Worm (Caenorhabditis elegans) whole organism, L4 larva: ENCODE results near the gene ssq-3.

Source experiments
- F49E8.2 ChIP-seq: sonication (generic microtip); optimal IDR thresholded peaks from 2 replicates; lab custom pipeline; 2016; ENCODE audit warnings: missing compliant biosample characterization, mild to moderate bottlenecking, missing genetic modification characterization, borderline replicate concordance
- R02D3.7 ChIP-seq: fragments of 150-350 bp; sonication (generic microtip); optimal IDR thresholded peaks from 3 replicates; lab custom pipeline; 2014; ENCODE audit warnings: missing biosample characterization, missing genetic modification characterization
- Y48G9A.11 ChIP-seq: fragments of 200-800 bp; sonication (Bioruptor generic); IDR thresholded peaks from 2 replicates; pipeline ENCODE4 v1.3.6; 2022; ENCODE audit warnings: missing genetic modification reagents, missing genetic modification characterization, missing compliant biosample characterization
- Y75B8A.6 ChIP-seq: fragments of 200-800 bp; sonication (Bioruptor generic); IDR thresholded peaks from 2 replicates; pipeline ENCODE4 v1.3.6; 2022; ENCODE audit warnings: missing genetic modification reagents, missing genetic modification characterization, missing compliant biosample characterization
- ZK337.2 ChIP-seq: fragments of 200-800 bp; sonication (Bioruptor generic); IDR thresholded peaks from 2 replicates; pipeline ENCODE4 v1.3.6; 2022; ENCODE audit warnings: missing genetic modification reagents, missing genetic modification characterization, missing compliant biosample characterization
- aha-1 ChIP-seq: fragments of 150-350 bp; peaks from one replicate; lab custom pipeline; 2014; ENCODE audit warnings: missing biosample characterization, missing genetic modification characterization
- ama-1 ChIP-seq: fragments of 150-350 bp; optimal IDR thresholded peaks from 2 replicates; lab custom pipeline; 2014; ENCODE audit warnings: inconsistent platforms, mixed read lengths
- ceh-20 ChIP-seq: fragments of 200-800 bp; sonication (Bioruptor generic); IDR thresholded peaks from 2 replicates; pipeline ENCODE4 v1.3.6; 2022; ENCODE audit warnings: missing genetic modification reagents, missing genetic modification characterization, missing compliant biosample characterization
- ceh-32 ChIP-seq: sonication (generic microtip); optimal IDR thresholded peaks from 2 replicates; lab custom pipeline; 2016; ENCODE audit warnings: mild to moderate bottlenecking, missing genetic modification characterization, missing compliant biosample characterization; ENCODE audit not compliant: poor library complexity
- daf-16 ChIP-seq, 3 experiments: sonication (generic microtip); optimal IDR thresholded peaks; 2 replicates each; lab custom pipeline; 2016 to 2017; ENCODE audit warnings: missing genetic modification characterization in 3 of 3, missing genetic modification reagents in 3 of 3, mild to moderate bottlenecking in 2 of 3, missing compliant biosample characterization in 2 of 3, missing biosample characterization in 1 of 3, moderate library complexity in 1 of 3
- daf-19 ChIP-seq: fragments of 200-800 bp; sonication (Bioruptor generic); conservative IDR thresholded peaks from 2 replicates; pipeline ENCODE4 v1.3.6; 2022; ENCODE audit warnings: missing genetic modification characterization, missing compliant biosample characterization
- daf-8 ChIP-seq: fragments of 200-800 bp; sonication (Bioruptor generic); IDR thresholded peaks from 2 replicates; pipeline ENCODE4 v1.3.6; 2022; ENCODE audit warnings: missing genetic modification characterization, missing compliant biosample characterization
- dmd-6 ChIP-seq: fragments of 200-800 bp; sonication (Bioruptor generic); IDR thresholded peaks from 2 replicates; pipeline ENCODE4 v1.3.6; 2022; ENCODE audit warnings: missing genetic modification reagents, missing genetic modification characterization, missing compliant biosample characterization
- dmd-9 ChIP-seq: fragments of 200-800 bp; sonication (Bioruptor generic); IDR thresholded peaks from 2 replicates; pipeline ENCODE4 v1.3.6; 2022; ENCODE audit warnings: missing genetic modification reagents, missing genetic modification characterization, missing compliant biosample characterization
- duxl-1 ChIP-seq: sonication (generic microtip); optimal IDR thresholded peaks from 2 replicates; lab custom pipeline; 2016; ENCODE audit warnings: mild to moderate bottlenecking, missing genetic modification characterization, moderate library complexity, missing compliant biosample characterization; ENCODE audit not compliant: poor library complexity
- hlh-11 ChIP-seq: fragments of 200-800 bp; sonication (Bioruptor generic); optimal IDR thresholded peaks from 2 replicates; lab custom pipeline; 2018; ENCODE audit warnings: mild to moderate bottlenecking, missing genetic modification characterization, missing compliant biosample characterization
- hlh-30 ChIP-seq: sonication (generic microtip); optimal IDR thresholded peaks from 2 replicates; lab custom pipeline; 2017; ENCODE audit warnings: antibody characterized with exemption, mild to moderate bottlenecking, missing genetic modification characterization, missing compliant biosample characterization; ENCODE audit not compliant: insufficient read depth
- lin-1 ChIP-seq: fragments of 200-800 bp; sonication (Bioruptor generic); IDR thresholded peaks from 2 replicates; pipeline ENCODE4 v1.3.6; 2022; ENCODE audit warnings: missing genetic modification reagents, missing genetic modification characterization, missing compliant biosample characterization
- lin-29 ChIP-seq: fragments of 200-800 bp; sonication (Bioruptor generic); IDR thresholded peaks from 2 replicates; pipeline ENCODE4 v1.3.6; 2022; ENCODE audit warnings: missing genetic modification reagents, missing genetic modification characterization, missing compliant biosample characterization
- lin-38 ChIP-seq: fragments of 200-800 bp; sonication (Bioruptor generic); IDR thresholded peaks from 2 replicates; pipeline ENCODE4 v1.3.6; 2022; ENCODE audit warnings: missing genetic modification reagents, missing genetic modification characterization, missing compliant biosample characterization
- lin-39 ChIP-seq: fragments of 150-350 bp; optimal IDR thresholded peaks from 2 replicates; lab custom pipeline; 2014; ENCODE audit warnings: missing biosample characterization, missing genetic modification reagents, missing genetic modification characterization
- madf-5 ChIP-seq, 2 experiments: fragments of 200-800 bp; sonication (Bioruptor generic); IDR thresholded peaks; 2 replicates each; pipeline ENCODE4 v1.3.6; 2022; ENCODE audit warnings: missing compliant biosample characterization in 2 of 2, missing genetic modification characterization in 2 of 2
- mdt-29 ChIP-seq: fragments of 200-800 bp; sonication (Bioruptor generic); IDR thresholded peaks from 2 replicates; pipeline ENCODE4 v1.3.6; 2022; ENCODE audit warnings: missing genetic modification reagents, missing genetic modification characterization, missing compliant biosample characterization
- mes-2 ChIP-seq: sonication (generic microtip); optimal IDR thresholded peaks from 2 replicates; lab custom pipeline; 2016; ENCODE audit warnings: missing genotype, mild to moderate bottlenecking, missing genetic modification characterization, missing compliant biosample characterization; ENCODE audit not compliant: poor library complexity, severe bottlenecking
- mxl-2 ChIP-seq: fragments of 200-800 bp; sonication (Bioruptor generic); conservative IDR thresholded peaks from 2 replicates; pipeline ENCODE4 v1.3.6; 2022; ENCODE audit warnings: missing genetic modification reagents, missing genetic modification characterization, missing compliant biosample characterization
- nhr-10 ChIP-seq: fragments of 150-350 bp; optimal IDR thresholded peaks from 2 replicates; lab custom pipeline; 2014; ENCODE audit warnings: missing biosample characterization, missing genetic modification characterization
- nhr-11 ChIP-seq: fragments of 150-350 bp; optimal IDR thresholded peaks from 2 replicates; lab custom pipeline; 2014; ENCODE audit warnings: missing biosample characterization, missing genetic modification characterization
- nhr-111 ChIP-seq: fragments of 200-800 bp; sonication (Bioruptor generic); optimal IDR thresholded peaks from 2 replicates; lab custom pipeline; 2018; ENCODE audit warnings: mild to moderate bottlenecking, missing genetic modification characterization, missing compliant biosample characterization
- nhr-76 ChIP-seq: fragments of 150-350 bp; optimal IDR thresholded peaks from 2 replicates; lab custom pipeline; 2014; ENCODE audit warnings: missing biosample characterization, missing genetic modification characterization
- pha-4 ChIP-seq, 2 experiments: fragments of 150-350 bp in 1 of 2; fragments of 200-800 bp in 1 of 2; sonication (Bioruptor generic) in 1 of 2; IDR thresholded peaks in 1 of 2; optimal IDR thresholded peaks in 1 of 2; 2 replicates each; pipeline versions ENCODE4 v1.3.6 to Lab custom; 2014 to 2022; ENCODE audit warnings: missing genetic modification characterization in 2 of 2, missing genetic modification reagents in 2 of 2, missing biosample characterization in 1 of 2, missing compliant biosample characterization in 1 of 2
- php-3 ChIP-seq: fragments of 200-800 bp; sonication (Bioruptor generic); IDR thresholded peaks from 2 replicates; pipeline ENCODE4 v1.3.6; 2022; ENCODE audit warnings: missing genetic modification reagents, missing genetic modification characterization, missing compliant biosample characterization
- saeg-2 ChIP-seq: fragments of 200-800 bp; sonication (Bioruptor generic); IDR thresholded peaks from 2 replicates; pipeline ENCODE4 v1.3.6; 2022; ENCODE audit warnings: missing genetic modification reagents, missing genetic modification characterization, missing compliant biosample characterization
- snpc-1.2 ChIP-seq: fragments of 200-800 bp; sonication (Bioruptor generic); IDR thresholded peaks from 2 replicates; pipeline ENCODE4 v1.3.6; 2022; ENCODE audit warnings: missing genetic modification reagents, missing genetic modification characterization, missing compliant biosample characterization
- snpc-4 ChIP-seq: fragments of 150-350 bp; optimal IDR thresholded peaks from 2 replicates; lab custom pipeline; 2014; ENCODE audit warnings: missing biosample characterization, missing genetic modification characterization
- spr-1 ChIP-seq: sonication (generic microtip); optimal IDR thresholded peaks from 2 replicates; lab custom pipeline; 2016; ENCODE audit warnings: mild to moderate bottlenecking, missing genetic modification characterization, missing compliant biosample characterization
- tag-97 ChIP-seq: fragments of 200-800 bp; sonication (Bioruptor generic); IDR thresholded peaks from 2 replicates; pipeline ENCODE4 v1.3.6; 2022; ENCODE audit warnings: missing genetic modification characterization, missing compliant biosample characterization
- tra-1 ChIP-seq: fragments of 200-800 bp; sonication (Bioruptor generic); IDR thresholded peaks from 2 replicates; pipeline ENCODE4 v1.3.6; 2022; ENCODE audit warnings: missing genetic modification reagents, missing genetic modification characterization, missing compliant biosample characterization
- unc-62 ChIP-seq, 3 experiments: fragments of 150-350 bp in 1 of 3; sonication (generic microtip); optimal IDR thresholded peaks in 2 of 3; peaks in 1 of 3; 1 replicate in 1 of 3; 2 replicates in 2 of 3; lab custom pipeline; 2014 to 2017; ENCODE audit warnings: missing biosample characterization in 3 of 3, missing genetic modification characterization in 3 of 3, missing genetic modification reagents in 3 of 3, missing genotype in 1 of 3
- vab-7 ChIP-seq: fragments of 200-800 bp; sonication (Bioruptor generic); IDR thresholded peaks from 2 replicates; pipeline ENCODE4 v1.3.6; 2022; ENCODE audit warnings: missing genetic modification reagents, missing genetic modification characterization, missing compliant biosample characterization
- zip-2 ChIP-seq: fragments of 150-350 bp; optimal IDR thresholded peaks from 2 replicates; lab custom pipeline; 2014; ENCODE audit warnings: missing biosample characterization, missing genetic modification characterization
- ztf-11 ChIP-seq: fragments of 150-350 bp; optimal IDR thresholded peaks from 2 replicates; lab custom pipeline; 2014; ENCODE audit warnings: missing biosample characterization, missing genetic modification characterization

ssq-3 gene

DNA sequence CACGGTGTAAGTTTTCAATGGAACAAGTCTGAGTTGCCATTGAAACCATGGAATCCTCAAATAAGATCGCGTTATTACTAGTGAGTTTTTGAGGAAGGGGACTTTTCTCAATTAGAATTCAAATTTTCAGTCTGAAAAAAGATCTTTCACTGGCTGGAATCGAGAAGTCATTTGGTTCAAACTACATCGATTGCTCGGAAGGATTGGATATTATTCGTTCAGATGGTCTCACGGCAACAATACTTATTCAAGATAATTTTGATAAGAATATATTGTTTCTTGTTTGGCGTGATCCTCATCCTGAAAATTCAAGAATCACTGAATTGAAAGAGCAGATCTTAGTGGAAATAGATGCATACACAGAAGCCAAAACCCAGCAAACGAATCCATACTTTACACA lies 44.0 kb upstream of the ssq-3 start:
- TF ChIP-seq dmd-9 (GFP tag; lab: Robert Waterston, UW) (no peak), snpc-1.2 (GFP tag; lab: Robert Waterston, UW) (no peak), ZK337.2 (GFP tag; lab: Robert Waterston, UW) (no peak), unc-62 (GFP tag; optimal IDR thresholded peaks at IDR 0.05 in 1 of 2; lab: Kevin White, UChicago) (peak in 1 of 2 experiments; percentile 93), unc-62 (tag; optimal IDR thresholded peaks at IDR 0.05; lab: Kevin White, UChicago) (no peak), saeg-2 (GFP tag; lab: Robert Waterston, UW) (no peak), lin-29 (GFP tag; lab: Robert Waterston, UW) (no peak)

DNA sequence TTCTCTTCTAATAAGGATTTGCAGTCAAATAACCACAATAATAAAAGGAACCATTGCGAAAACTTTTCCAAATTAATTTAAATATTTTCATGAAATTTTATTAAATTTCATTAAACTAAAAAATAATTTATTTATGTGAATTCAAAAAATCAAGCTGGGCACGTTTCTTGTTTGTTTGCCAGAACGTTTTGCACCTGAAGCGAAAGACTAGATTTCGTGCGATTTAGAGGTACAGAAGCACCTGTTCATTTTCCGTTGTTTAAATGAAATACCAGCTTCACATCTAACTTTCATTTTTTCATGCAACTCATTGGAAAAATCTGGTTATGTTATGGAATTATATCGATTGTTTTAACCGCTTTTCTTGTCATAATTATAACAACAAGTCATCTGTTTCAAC lies 39.3 kb upstream of the ssq-3 start, which contains the start of gene srg-48:
TSS of gene srg-48 (plus strand) at position 301 of the 400 bp plus-strand sequence.
- TF ChIP-seq ceh-32 (tag; lab: Kevin White, UChicago) (no peak), R02D3.7 (tag; lab: Kevin White, UChicago) (no peak), ztf-11 (no peak), mxl-2 (GFP tag; lab: Robert Waterston, UW) (no peak), ceh-20 (GFP tag; lab: Robert Waterston, UW) (no peak), daf-8 (GFP tag; lab: Robert Waterston, UW) (no peak), tag-97 (no peak), daf-19 (GFP tag; lab: Robert Waterston, UW) (no peak), php-3 (GFP tag; lab: Robert Waterston, UW) (no peak), zip-2 (tag; lab: Kevin White, UChicago) (no peak)

DNA sequence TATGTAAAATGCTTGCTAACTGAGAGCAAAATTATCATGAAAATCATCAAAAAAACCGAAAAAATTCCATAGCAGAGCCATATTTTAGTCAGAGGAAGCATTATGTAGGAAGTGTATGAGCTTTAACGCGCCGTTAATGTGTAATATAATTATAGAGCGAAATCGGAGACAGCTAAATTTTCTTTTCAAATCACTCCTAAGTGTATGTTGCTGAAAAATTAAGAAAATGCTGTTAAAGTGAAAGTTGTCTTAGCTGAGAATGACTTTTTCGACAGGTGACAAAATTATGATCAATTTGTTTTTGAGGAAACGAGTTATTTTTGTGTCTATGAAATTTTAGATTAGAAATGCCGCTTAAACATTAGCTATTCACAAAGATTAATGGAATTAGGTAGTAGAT lies 36.3 kb upstream of the ssq-3 start, which contains the start of gene srg-50:
TSS of gene srg-50 (minus strand) at position 101 of the 400 bp plus-strand sequence.
- TF ChIP-seq lin-39 (tag; lab: Kevin White, UChicago) (no peak), tag-97 (no peak), snpc-4 (no peak), nhr-111 (GFP tag; lab: Kevin White, UChicago) (no peak), Y75B8A.6 (no peak), aha-1 (tag; lab: Kevin White, UChicago) (peak; percentile 33), Y48G9A.11 (GFP tag; lab: Robert Waterston, UW) (no peak)

DNA sequence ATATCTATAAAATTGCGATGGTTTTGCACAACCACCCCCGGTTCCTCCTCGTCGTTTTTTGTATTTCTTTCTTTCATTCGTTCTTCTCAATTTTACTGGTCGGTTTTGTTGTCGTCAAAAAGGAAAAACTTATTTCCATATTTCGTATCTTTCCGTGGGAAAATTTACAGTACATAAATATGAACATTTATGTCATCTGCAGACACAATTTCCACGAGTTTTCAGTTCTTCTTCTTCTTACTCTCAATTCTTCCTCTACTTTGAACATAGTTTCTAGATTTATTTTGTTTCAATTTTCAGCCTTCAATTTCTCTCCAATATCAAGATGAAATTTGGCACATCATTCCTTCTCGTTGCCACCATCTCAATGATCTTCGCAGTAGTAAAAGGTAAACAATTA lies 30.2 kb upstream of the ssq-3 start, which contains the start of gene Y43B11AR.1:
TSS of gene Y43B11AR.1 (plus strand) at position 301 of the 400 bp plus-strand sequence.
- TF ChIP-seq ceh-32 (tag; lab: Kevin White, UChicago) (no peak), duxl-1 (tag; lab: Kevin White, UChicago) (no peak), daf-16 (GFP tag; optimal IDR thresholded peaks at IDR 0.05; lab: Kevin White, UChicago) (no peak), daf-16 (tag; optimal IDR thresholded peaks at IDR 0.05; lab: Kevin White, UChicago) (no peak), hlh-11 (no peak), nhr-10 (tag; lab: Kevin White, UChicago) (no peak), nhr-76 (tag; lab: Kevin White, UChicago) (no peak), dmd-6 (GFP tag; lab: Robert Waterston, UW) (no peak), nhr-11 (tag; lab: Kevin White, UChicago) (no peak), aha-1 (tag; lab: Kevin White, UChicago) (no peak)

- TF ChIP-seq vab-7 (GFP tag; lab: Robert Waterston, UW) (peak; percentile 54; the same call in 1 of the 2 replicates), mes-2 (tag; lab: Kevin White, UChicago) (peak; percentile 39), Y75B8A.6 (peak; percentile 31; the same call in 1 of the 2 replicates), nhr-11 (tag; lab: Kevin White, UChicago) (no peak), ama-1 (lab: Kevin White, UChicago) (peak; percentile 74), ztf-11 (no peak), F49E8.2 (tag; lab: Kevin White, UChicago) (peak; percentile 95), tra-1 (GFP tag; lab: Robert Waterston, UW) (peak; percentile 79; the same call in 1 of the 2 replicates), spr-1 (peak; percentile 32), lin-38 (GFP tag; lab: Robert Waterston, UW) (peak; percentile 89), duxl-1 (tag; lab: Kevin White, UChicago) (peak; percentile 22), pha-4 (GFP tag; IDR thresholded peaks at IDR 0.05; lab: Robert Waterston, UW) (peak; percentile 46; the same call in 1 of the 2 replicates), pha-4 (tag; optimal IDR thresholded peaks at IDR 0.05; lab: Kevin White, UChicago) (no peak), zip-2 (tag; lab: Kevin White, UChicago) (no peak), madf-5 (GFP tag; IDR thresholded peaks at IDR 0.05; lab: Robert Waterston, UW) (peak in 1 of 2 experiments; percentile 89; a peak in 2 of 4 replicates), mdt-29 (GFP tag; lab: Robert Waterston, UW) (peak; percentile 66; the same call in 1 of the 2 replicates), hlh-30 (tag; lab: Kevin White, UChicago) (no peak), lin-1 (GFP tag; lab: Robert Waterston, UW) (peak; percentile 69; the same call in 1 of the 2 replicates)
Measured at ce11 chrIV:7083382-7083784, 28.0 kb upstream of the ssq-3 start, which contains the start of gene Y43B11AR.3. Gene Y43B11AR.3, minus strand, starts transcription at chrIV:7083716.
